Worm (Caenorhabditis elegans) whole organism, dauer: ENCODE results near the gene T10F2.2.

Source experiments
- unc-62 ChIP-seq: sonication (generic microtip); optimal IDR thresholded peaks from 2 replicates; lab custom pipeline; 2017; ENCODE audit warnings: missing biosample characterization, missing genetic modification reagents, missing genetic modification characterization

T10F2.2 gene

ce11 chrIII:5165211-5165610, at the start of gene T10F2.2:
T10F2.2 (minus strand) TSS chrIII:5165311.
- no peak for TF ChIP-seq unc-62

ce11 chrIII:5214162-5214561, 49.1 kb upstream of the T10F2.2 start:
- TF ChIP-seq unc-62 = no peak

ce11 chrIII:5210269-5210668, 45.2 kb upstream of the T10F2.2 start:
- no peak for TF ChIP-seq unc-62

- TF ChIP-seq unc-62 = no peak
Observed at ce11 chrIII:5208992-5209391, 43.9 kb upstream of the T10F2.2 start, which contains the start of gene syx-16. syx-16 (minus strand) TSS chrIII:5209109.

- no peak for TF ChIP-seq unc-62
Observed at ce11 chrIII:5206861-5207414, 41.8 kb upstream of the T10F2.2 start, which contains the start of gene morc-1. morc-1 (minus strand) TSS chrIII:5206911.

ce11 chrIII:5203310-5203709, 38.2 kb upstream of the T10F2.2 start:
- no peak for TF ChIP-seq unc-62

ce11 chrIII:5202641-5203040, 37.5 kb upstream of the T10F2.2 start:
- no peak for TF ChIP-seq unc-62

ce11 chrIII:5201267-5201666, 36.2 kb upstream of the T10F2.2 start:
- TF ChIP-seq unc-62 = no peak

ce11 chrIII:5200349-5200748, 35.2 kb upstream of the T10F2.2 start:
- no peak for TF ChIP-seq unc-62

ce11 chrIII:5199577-5199976, 34.5 kb upstream of the T10F2.2 start, which contains the start of gene emb-8:
emb-8 (minus strand) TSS chrIII:5199677.
- no peak for TF ChIP-seq unc-62

- no peak for TF ChIP-seq unc-62
Observed at ce11 chrIII:5196298-5197045, 31.4 kb upstream of the T10F2.2 start.

- no peak for TF ChIP-seq unc-62
Observed at ce11 chrIII:5195690-5196089, 30.6 kb upstream of the T10F2.2 start, which contains the start of gene moc-6. moc-6 (plus strand) TSS chrIII:5195990.

- no peak for TF ChIP-seq unc-62
Observed at ce11 chrIII:5193266-5193665, 28.2 kb upstream of the T10F2.2 start.

- no peak for TF ChIP-seq unc-62
Observed at ce11 chrIII:5190671-5191174, 25.6 kb upstream of the T10F2.2 start, which contains the start of gene hira-1. hira-1 (plus strand) TSS chrIII:5191124.

ce11 chrIII:5190179-5190578, 25.1 kb upstream of the T10F2.2 start:
- TF ChIP-seq unc-62 = no peak

ce11 chrIII:5188426-5188825, 23.3 kb upstream of the T10F2.2 start, which contains the start of gene K10D2.8:
K10D2.8 (plus strand) TSS chrIII:5188726.
- no peak for TF ChIP-seq unc-62

ce11 chrIII:5185620-5186019, 20.5 kb upstream of the T10F2.2 start, which contains the start of gene pup-2:
pup-2 (plus strand) TSS chrIII:5185920.
- TF ChIP-seq unc-62 = no peak

- TF ChIP-seq unc-62 = no peak
Observed at ce11 chrIII:5183372-5183771, 18.3 kb upstream of the T10F2.2 start.
